Fruit fly (Drosophila melanogaster) whole organism, embryonic: ENCODE measurements around the gene FBXO11.

ENCODE experiments used
- Awh ChIP-seq: fragments of 200-800 bp; sonication (Bioruptor generic); IDR thresholded peaks from 2 replicates; pipeline ENCODE4, ENCODE4 v1.3.6; 2022; ENCODE audit warnings: missing biosample characterization, missing genetic modification characterization
- B-H2 ChIP-seq: fragments of 200-800 bp; sonication (Bioruptor generic); optimal IDR thresholded peaks from 2 replicates; lab custom pipeline; 2018; ENCODE audit warnings: missing biosample characterization, mild to moderate bottlenecking, missing genetic modification characterization
- CG10462 ChIP-seq: fragments of 200-800 bp; sonication (Bioruptor generic); optimal IDR thresholded peaks from 2 replicates; lab custom pipeline; 2016; ENCODE audit warnings: missing biosample characterization, missing genetic modification characterization
- CG10959 ChIP-seq: fragments of 200-800 bp; sonication (Bioruptor generic); IDR thresholded peaks from 2 replicates; pipeline ENCODE4 v1.3.6; 2022; ENCODE audit warnings: missing biosample characterization, missing genetic modification characterization
- CG11504 ChIP-seq: fragments of 200-800 bp; sonication (Bioruptor generic); optimal IDR thresholded peaks from 3 replicates; lab custom pipeline; 2019; ENCODE audit warnings: missing biosample characterization, mild to moderate bottlenecking, missing genetic modification characterization, moderate library complexity
- CG12104 ChIP-seq: fragments of 200-800 bp; sonication (Bioruptor generic); optimal IDR thresholded peaks from 3 replicates; lab custom pipeline; 2016; ENCODE audit warnings: missing biosample characterization, missing genetic modification characterization
- CG12391 ChIP-seq: fragments of 200-800 bp; sonication (Bioruptor generic); optimal IDR thresholded peaks from 3 replicates; lab custom pipeline; 2018; ENCODE audit warnings: missing biosample characterization, mild to moderate bottlenecking, missing genetic modification characterization, moderate library complexity
- CG13287 ChIP-seq: fragments of 200-800 bp; sonication (Bioruptor generic); IDR thresholded peaks from 2 replicates; pipeline ENCODE4 v1.3.6; 2022; ENCODE audit warnings: missing biosample characterization, missing genetic modification characterization; ENCODE audit not compliant: partially characterized antibody
- CG14667 ChIP-seq: fragments of 200-800 bp; sonication (Bioruptor generic); IDR thresholded peaks from 2 replicates; pipeline ENCODE4 v1.3.6; 2022; ENCODE audit warnings: missing biosample characterization, missing genetic modification characterization
- CG1602 ChIP-seq: fragments of 200-800 bp; sonication (Bioruptor generic); optimal IDR thresholded peaks from 3 replicates; lab custom pipeline; 2016; ENCODE audit warnings: missing biosample characterization, missing genetic modification characterization
- CG1832 ChIP-seq: fragments of 200-800 bp; sonication (Bioruptor generic); optimal IDR thresholded peaks from 2 replicates; lab custom pipeline; 2017; ENCODE audit warnings: missing biosample characterization, mild to moderate bottlenecking, missing genetic modification characterization, inconsistent platforms
- CG30403 ChIP-seq: fragments of 200-800 bp; sonication (Bioruptor generic); optimal IDR thresholded peaks from 3 replicates; lab custom pipeline; 2016; ENCODE audit warnings: missing biosample characterization, missing genetic modification characterization
- CG31441 ChIP-seq: fragments of 200-800 bp; sonication (Bioruptor generic); IDR thresholded peaks from 2 replicates; pipeline ENCODE4 v1.3.6; 2022; ENCODE audit warnings: missing biosample characterization, missing genetic modification characterization
- CG5953 ChIP-seq: fragments of 200-800 bp; sonication (Bioruptor generic); IDR thresholded peaks from 2 replicates; pipeline ENCODE4 v1.3.6; 2022; ENCODE audit warnings: missing biosample characterization, missing genetic modification characterization
- CG6683 ChIP-seq: fragments of 200-800 bp; sonication (Bioruptor generic); optimal IDR thresholded peaks from 2 replicates; lab custom pipeline; 2017; ENCODE audit warnings: missing biosample characterization, mild to moderate bottlenecking, missing genetic modification characterization, missing genetic modification reagents
- CG6854 ChIP-seq: fragments of 200-800 bp; sonication (Bioruptor generic); optimal IDR thresholded peaks from 3 replicates; lab custom pipeline; 2017; ENCODE audit warnings: missing biosample characterization, mild to moderate bottlenecking, missing genetic modification characterization
- CG7271 ChIP-seq: fragments of 200-800 bp; sonication (Bioruptor generic); optimal IDR thresholded peaks from 2 replicates; lab custom pipeline; 2018; ENCODE audit warnings: missing biosample characterization, mild to moderate bottlenecking, missing genetic modification characterization, moderate library complexity
- CG7839 ChIP-seq: fragments of 200-800 bp; sonication (Bioruptor generic); optimal IDR thresholded peaks from 3 replicates; lab custom pipeline; 2018; ENCODE audit warnings: missing biosample characterization, mild to moderate bottlenecking, missing genetic modification characterization, moderate library complexity
- CG9727 ChIP-seq: fragments of 200-800 bp; sonication (Bioruptor generic); optimal IDR thresholded peaks from 3 replicates; lab custom pipeline; 2017; ENCODE audit warnings: missing biosample characterization, mild to moderate bottlenecking, missing genetic modification characterization
- Camta ChIP-seq: fragments of 200-800 bp; sonication (Bioruptor generic); optimal IDR thresholded peaks from 2 replicates; lab custom pipeline; 2016; ENCODE audit warnings: missing biosample characterization, missing genetic modification characterization
- Deaf1 ChIP-seq: fragments of 200-800 bp; optimal IDR thresholded peaks from 3 replicates; lab custom pipeline; 2019; ENCODE audit warnings: missing biosample characterization, mild to moderate bottlenecking, missing genetic modification characterization, moderate library complexity
- ERR ChIP-seq: fragments of 200-800 bp; sonication (Bioruptor generic); optimal IDR thresholded peaks from 2 replicates; lab custom pipeline; 2016; ENCODE audit warnings: missing biosample characterization, missing genetic modification characterization
- Ets65A ChIP-seq: fragments of 200-800 bp; sonication (Bioruptor generic); peaks from one replicate; lab custom pipeline; 2016; ENCODE audit warnings: missing biosample characterization, missing genetic modification characterization
- NC2α ChIP-seq: fragments of 200-800 bp; sonication (Bioruptor generic); optimal IDR thresholded peaks from 2 replicates; lab custom pipeline; 2016; ENCODE audit warnings: missing biosample characterization, missing genetic modification characterization
- NC2β ChIP-seq: fragments of 200-800 bp; sonication (Bioruptor generic); optimal IDR thresholded peaks from 2 replicates; lab custom pipeline; 2016; ENCODE audit warnings: missing biosample characterization, missing genetic modification characterization
- NFAT ChIP-seq: fragments of 200-800 bp; sonication (Bioruptor generic); IDR thresholded peaks from 2 replicates; pipeline ENCODE4 v1.3.6; 2022; ENCODE audit warnings: missing biosample characterization, missing genetic modification characterization
- Six4 ChIP-seq: fragments of 200-800 bp; sonication (Bioruptor generic); optimal IDR thresholded peaks from 2 replicates; lab custom pipeline; 2016; ENCODE audit warnings: missing biosample characterization, missing genetic modification characterization
- TFAM ChIP-seq: fragments of 200-800 bp; sonication (Bioruptor generic); optimal IDR thresholded peaks from 2 replicates; lab custom pipeline; 2017; ENCODE audit warnings: missing biosample characterization, missing genetic modification characterization, inconsistent platforms
- Taf1 ChIP-seq: fragments of 200-800 bp; sonication (Bioruptor generic); IDR thresholded peaks from 2 replicates; pipeline ENCODE4 v1.3.6; 2022; ENCODE audit warnings: missing biosample characterization, missing genetic modification characterization
- abd-A ChIP-seq: fragments of 200-800 bp; sonication (Bioruptor generic); optimal IDR thresholded peaks from 3 replicates; lab custom pipeline; 2019; ENCODE audit warnings: missing biosample characterization, mild to moderate bottlenecking, missing genetic modification characterization, moderate library complexity
- amos ChIP-seq: fragments of 200-800 bp; sonication (Bioruptor generic); IDR thresholded peaks from 2 replicates; pipeline ENCODE4 v1.3.6; 2022; ENCODE audit warnings: missing biosample characterization, missing genetic modification characterization; ENCODE audit not compliant: partially characterized antibody
- crc ChIP-seq: fragments of 200-800 bp; sonication (Bioruptor generic); optimal IDR thresholded peaks from 2 replicates; lab custom pipeline; 2016; ENCODE audit warnings: missing biosample characterization, missing genetic modification characterization
- croc ChIP-seq: fragments of 200-800 bp; sonication (Bioruptor generic); conservative IDR thresholded peaks from 3 replicates; pipeline ENCODE4 v1.3.6; 2022; ENCODE audit warnings: missing biosample characterization, missing genetic modification characterization
- gt ChIP-seq: fragments of 200-800 bp; sonication (Bioruptor generic); IDR thresholded peaks from 2 replicates; pipeline ENCODE4 v1.3.6; 2022; ENCODE audit warnings: missing biosample characterization, missing genetic modification characterization
- hbn ChIP-seq: fragments of 200-800 bp; sonication (Bioruptor generic); IDR thresholded peaks from 2 replicates; pipeline ENCODE4 v1.3.6; 2022; ENCODE audit warnings: missing biosample characterization, missing genetic modification characterization; ENCODE audit not compliant: partially characterized antibody
- kni ChIP-seq: fragments of 200-800 bp; sonication (Bioruptor generic); optimal IDR thresholded peaks from 3 replicates; lab custom pipeline; 2017; ENCODE audit warnings: mild to moderate bottlenecking, missing biosample characterization, missing genetic modification reagents, missing genetic modification characterization
- lab ChIP-seq: fragments of 200-800 bp; sonication (Bioruptor generic); optimal IDR thresholded peaks from 3 replicates; lab custom pipeline; 2017; ENCODE audit warnings: missing biosample characterization, missing genetic modification characterization, mild to moderate bottlenecking, moderate library complexity, missing genetic modification reagents
- maf-S ChIP-seq: fragments of 200-800 bp; sonication (Bioruptor generic); optimal IDR thresholded peaks from 2 replicates; lab custom pipeline; 2016; ENCODE audit warnings: missing biosample characterization, missing genetic modification characterization
- mld ChIP-seq: fragments of 200-800 bp; sonication (Bioruptor generic); IDR thresholded peaks from 3 replicates; pipeline ENCODE4 v1.3.6; 2022; ENCODE audit warnings: missing biosample characterization, missing genetic modification characterization; ENCODE audit not compliant: partially characterized antibody
- nmo ChIP-seq: fragments of 200-800 bp; sonication (Bioruptor generic); optimal IDR thresholded peaks from 2 replicates; lab custom pipeline; 2018; ENCODE audit warnings: missing biosample characterization, mild to moderate bottlenecking, missing genetic modification characterization, moderate library complexity
- peb ChIP-seq: fragments of 200-800 bp; sonication (Bioruptor generic); IDR thresholded peaks from 2 replicates; pipeline ENCODE4 v1.3.6; 2022; ENCODE audit warnings: missing biosample characterization, missing genetic modification characterization
- ranshi ChIP-seq: fragments of 200-800 bp; sonication (Bioruptor generic); IDR thresholded peaks from 2 replicates; pipeline ENCODE4 v1.3.6; 2022; ENCODE audit warnings: missing biosample characterization, missing genetic modification characterization
- row ChIP-seq: fragments of 200-800 bp; sonication (Bioruptor generic); IDR thresholded peaks from 3 replicates; pipeline ENCODE4 v1.3.6; 2022; ENCODE audit warnings: missing biosample characterization, missing genetic modification characterization
- schlank ChIP-seq: fragments of 200-800 bp; sonication (Bioruptor generic); optimal IDR thresholded peaks from 2 replicates; lab custom pipeline; 2018; ENCODE audit warnings: missing biosample characterization, mild to moderate bottlenecking, missing genetic modification characterization
- sens ChIP-seq: fragments of 200-800 bp; sonication (Bioruptor generic); peaks from one replicate; lab custom pipeline; 2016; ENCODE audit warnings: missing biosample characterization, missing genetic modification characterization
- shn ChIP-seq: fragments of 200-800 bp; sonication (Bioruptor generic); optimal IDR thresholded peaks from 3 replicates; lab custom pipeline; 2016; ENCODE audit warnings: missing biosample characterization, missing genetic modification characterization
- sima ChIP-seq: fragments of 200-800 bp; sonication (Bioruptor generic); optimal IDR thresholded peaks from 2 replicates; lab custom pipeline; 2016; ENCODE audit warnings: missing biosample characterization, missing genetic modification characterization
- tap ChIP-seq: fragments of 200-800 bp; optimal IDR thresholded peaks from 3 replicates; lab custom pipeline; 2019; ENCODE audit warnings: missing biosample characterization, mild to moderate bottlenecking, missing genetic modification characterization, moderate library complexity
- yki ChIP-seq: fragments of >200 bp; optimal IDR thresholded peaks from 3 replicates; lab custom pipeline; 2018
- z ChIP-seq: fragments of 200-800 bp; sonication (Bioruptor generic); IDR thresholded peaks from 3 replicates; pipeline ENCODE4 v1.3.6; 2022; ENCODE audit warnings: missing biosample characterization, missing genetic modification characterization

FBXO11 gene

DNA sequence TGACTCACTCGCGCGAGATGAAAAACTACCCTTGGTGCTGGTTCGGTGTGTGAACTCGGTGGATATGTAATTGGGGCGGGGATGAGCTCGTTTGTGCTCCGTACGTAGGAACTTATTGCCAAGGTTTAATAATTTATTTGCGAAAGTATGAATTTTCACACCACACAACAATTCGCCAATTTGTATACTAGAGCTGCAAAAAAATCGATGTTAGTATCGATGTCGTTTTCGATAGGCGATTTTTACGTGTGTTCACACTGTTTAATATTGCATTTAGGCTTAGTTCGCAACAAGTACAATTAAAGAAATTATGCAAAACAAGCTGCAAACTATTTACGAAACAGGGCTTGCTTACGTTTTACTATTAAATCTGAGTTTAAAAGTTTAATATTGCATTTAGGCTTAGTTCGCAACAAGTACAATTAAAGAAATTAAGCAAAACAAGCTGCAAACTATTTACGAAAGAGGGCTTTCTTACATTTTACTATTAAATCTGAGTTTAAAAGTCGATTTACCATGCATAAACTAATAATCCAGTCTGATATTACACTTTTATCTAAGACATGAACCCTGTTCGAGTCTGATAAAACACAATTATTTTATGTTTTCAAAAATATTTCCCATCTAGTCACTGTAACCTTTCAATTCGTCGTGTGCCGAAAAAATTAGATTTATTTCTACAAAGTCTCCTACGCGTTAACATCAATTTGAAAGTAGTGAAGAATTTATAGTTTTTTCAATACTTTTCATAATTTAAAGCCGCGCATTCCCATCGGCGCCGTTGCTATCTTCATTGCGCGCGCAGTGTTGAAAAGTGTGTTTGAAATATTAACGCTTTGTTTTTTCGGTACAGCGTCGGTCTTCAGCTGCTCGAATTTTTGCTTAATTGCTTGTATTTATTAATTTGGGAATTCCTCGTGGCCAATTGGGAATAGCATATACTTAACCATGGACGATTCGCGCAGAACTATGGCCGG lies 45.9 kb downstream of the FBXO11 start, which contains the start of the genes Snap24 and CG8478 (continued):
- TF ChIP-seq Six4 (GFP tag; lab: Kevin White, UChicago) (no peak), CG14667 (GFP tag; lab: Robert Waterston, UW) (no peak), shn (GFP tag; lab: Kevin White, UChicago) (no peak), CG12391 (tag; lab: Kevin White, UChicago) (peak; percentile 42), NC2α (GFP tag; lab: Kevin White, UChicago) (no peak), nmo (GFP tag; lab: Kevin White, UChicago) (peak; percentile 37), CG1602 (no peak), CG6854 (GFP tag; lab: Kevin White, UChicago) (no peak), CG6683 (no peak), CG30403 (GFP tag; lab: Kevin White, UChicago) (peak; percentile 30), amos (peak; percentile 88), Deaf1 (tag; lab: Kevin White, UChicago) (no peak), B-H2 (GFP tag; lab: Kevin White, UChicago) (no peak), CG5953 (GFP tag; lab: Robert Waterston, UW) (no peak), Awh (GFP tag; lab: Robert Waterston, UW) (no peak), TFAM (GFP tag; lab: Kevin White, UChicago) (no peak), peb (GFP tag; lab: Robert Waterston, UW) (no peak), croc (no peak), CG7839 (tag; lab: Kevin White, UChicago) (no peak), ranshi (GFP tag; lab: Robert Waterston, UW) (no peak), z (GFP tag; lab: Robert Waterston, UW) (no peak), gt (no peak), ERR (no peak), NFAT (GFP tag; lab: Robert Waterston, UW) (no peak), sima (no peak), mld (GFP tag; lab: Robert Waterston, UW) (peak; percentile 56; the same call in 2 of the 3 replicates), yki (lab: Kevin White, UChicago) (no peak), hbn (peak; percentile 65), Taf1 (GFP tag; lab: Robert Waterston, UW) (no peak), maf-S (GFP tag; lab: Kevin White, UChicago) (no peak), sens (GFP tag; lab: Kevin White, UChicago) (peak; percentile 91), crc (GFP tag; lab: Kevin White, UChicago) (no peak), CG13287 (GFP tag; lab: Robert Waterston, UW) (peak; percentile 82), lab (GFP tag; lab: Kevin White, UChicago) (no peak), row (GFP tag; lab: Robert Waterston, UW) (peak; percentile 70), CG31441 (GFP tag; lab: Robert Waterston, UW) (no peak), CG9727 (GFP tag; lab: Kevin White, UChicago) (peak; percentile 10), CG10462 (GFP tag; lab: Kevin White, UChicago) (no peak), CG1832 (GFP tag; lab: Kevin White, UChicago) (no peak), abd-A (tag; lab: Kevin White, UChicago) (no peak), CG11504 (no peak), Ets65A (no peak), CG12104 (GFP tag; lab: Kevin White, UChicago) (no peak), Camta (peak; percentile 33), NC2β (no peak), schlank (tag; lab: Kevin White, UChicago) (no peak), CG10959 (no peak), tap (no peak), CG7271 (no peak), kni (GFP tag; lab: Kevin White, UChicago) (no peak)
